Worm (Caenorhabditis elegans) whole organism, L3 larva: ENCODE data around the gene F59C12.4.

Source experiments
- R02D3.7 ChIP-seq: fragments of 150-350 bp; optimal IDR thresholded peaks from 2 replicates; lab custom pipeline; 2014; ENCODE audit warnings: missing biosample characterization, missing genetic modification characterization
- daf-12 ChIP-seq: fragments of 150-350 bp; optimal IDR thresholded peaks from 2 replicates; lab custom pipeline; 2014; ENCODE audit warnings: missing biosample characterization, missing genetic modification reagents, missing genetic modification characterization
- egl-27 ChIP-seq: sonication (generic microtip); optimal IDR thresholded peaks from 4 replicates; lab custom pipeline; 2017; ENCODE audit warnings: missing biosample characterization, missing genetic modification reagents, missing genetic modification characterization
- egl-5 ChIP-seq: fragments of 150-350 bp; optimal IDR thresholded peaks from 2 replicates; lab custom pipeline; 2017; ENCODE audit warnings: missing biosample characterization, missing genetic modification reagents, missing genetic modification characterization, inconsistent platforms
- elt-1 ChIP-seq: fragments of 150-350 bp; optimal IDR thresholded peaks from 2 replicates; lab custom pipeline; 2014; ENCODE audit warnings: missing biosample characterization, missing genetic modification characterization
- elt-2 ChIP-seq: sonication (generic microtip); optimal IDR thresholded peaks from 2 replicates; lab custom pipeline; 2016; ENCODE audit warnings: missing genetic modification reagents, mild to moderate bottlenecking, missing genetic modification characterization, missing compliant biosample characterization
- elt-3 ChIP-seq, 3 experiments: fragments of 150-350 bp in 1 of 3; sonication (generic microtip) in 2 of 3; optimal IDR thresholded peaks; 2 replicates in 2 of 3; 4 replicates in 1 of 3; lab custom pipeline; 2014 to 2017; ENCODE audit warnings: missing biosample characterization in 3 of 3, missing genetic modification characterization in 3 of 3
- fkh-10 ChIP-seq: sonication (generic microtip); optimal IDR thresholded peaks from 2 replicates; lab custom pipeline; 2017; ENCODE audit warnings: missing biosample characterization, missing genetic modification reagents, missing genetic modification characterization
- fkh-2 ChIP-seq: fragments of 150-350 bp; optimal IDR thresholded peaks from 2 replicates; lab custom pipeline; 2014; ENCODE audit warnings: missing biosample characterization, missing genetic modification reagents, missing genetic modification characterization
- fos-1 ChIP-seq: fragments of 150-350 bp; optimal IDR thresholded peaks from 2 replicates; lab custom pipeline; 2014; ENCODE audit warnings: missing biosample characterization, missing genetic modification characterization
- hmg-11 ChIP-seq: sonication (generic microtip); optimal IDR thresholded peaks from 2 replicates; lab custom pipeline; 2016; ENCODE audit warnings: missing genetic modification characterization, missing compliant biosample characterization
- jun-1 ChIP-seq: fragments of 150-350 bp; optimal IDR thresholded peaks from 2 replicates; lab custom pipeline; 2014; ENCODE audit warnings: missing biosample characterization, missing genetic modification reagents, missing genetic modification characterization
- lin-15B ChIP-seq: fragments of 150-350 bp; optimal IDR thresholded peaks from 2 replicates; lab custom pipeline; 2014; ENCODE audit warnings: missing biosample characterization, missing genetic modification characterization
- lin-39 ChIP-seq: fragments of 150-350 bp; optimal IDR thresholded peaks from 2 replicates; lab custom pipeline; 2018; ENCODE audit warnings: missing biosample characterization, missing genetic modification reagents, missing genetic modification characterization
- lsy-12 ChIP-seq: sonication (generic microtip); optimal IDR thresholded peaks from 2 replicates; lab custom pipeline; 2016; ENCODE audit warnings: mild to moderate bottlenecking, missing genetic modification characterization, missing compliant biosample characterization
- mml-1 ChIP-seq: fragments of 150-350 bp; sonication (generic microtip); optimal IDR thresholded peaks from 3 replicates; lab custom pipeline; 2014; ENCODE audit warnings: missing biosample characterization, missing genetic modification characterization
- nfya-1 ChIP-seq: sonication (generic microtip); optimal IDR thresholded peaks from 2 replicates; lab custom pipeline; 2017; ENCODE audit warnings: missing genetic modification characterization, mild to moderate bottlenecking, missing compliant biosample characterization, antibody characterized with exemption, moderate library complexity; ENCODE audit not compliant: insufficient read depth
- nhr-11 ChIP-seq: fragments of 150-350 bp; optimal IDR thresholded peaks from 2 replicates; lab custom pipeline; 2014; ENCODE audit warnings: missing biosample characterization, missing genetic modification characterization
- nhr-23 ChIP-seq: fragments of 150-350 bp; optimal IDR thresholded peaks from 2 replicates; lab custom pipeline; 2014; ENCODE audit warnings: missing biosample characterization, missing genetic modification reagents, missing genetic modification characterization
- nhr-237 ChIP-seq: fragments of 150-350 bp; optimal IDR thresholded peaks from 2 replicates; lab custom pipeline; 2014; ENCODE audit warnings: missing biosample characterization, missing genetic modification characterization
- nhr-25 ChIP-seq: sonication (generic microtip); optimal IDR thresholded peaks from 2 replicates; lab custom pipeline; 2017; ENCODE audit warnings: missing biosample characterization, missing genetic modification characterization
- nhr-43 ChIP-seq: sonication (generic microtip); optimal IDR thresholded peaks from 2 replicates; lab custom pipeline; 2016; ENCODE audit warnings: mild to moderate bottlenecking, missing genetic modification characterization, missing compliant biosample characterization; ENCODE audit not compliant: poor library complexity, severe bottlenecking
- nhr-67 ChIP-seq: fragments of 150-350 bp; optimal IDR thresholded peaks from 2 replicates; lab custom pipeline; 2014; ENCODE audit warnings: missing biosample characterization, missing genetic modification characterization
- nhr-76 ChIP-seq: fragments of 150-350 bp; sonication (generic microtip); optimal IDR thresholded peaks from 5 replicates; lab custom pipeline; 2014; ENCODE audit warnings: missing biosample characterization, missing genetic modification characterization
- pha-4 ChIP-seq: fragments of 150-350 bp; optimal IDR thresholded peaks from 2 replicates; lab custom pipeline; 2014; ENCODE audit warnings: missing biosample characterization, missing genetic modification reagents, missing genetic modification characterization
- sea-2 ChIP-seq: fragments of 150-350 bp; sonication (generic microtip); optimal IDR thresholded peaks from 4 replicates; lab custom pipeline; 2014; ENCODE audit warnings: missing biosample characterization, missing genetic modification reagents, missing genetic modification characterization
- snpc-4 ChIP-seq: fragments of 150-350 bp; optimal IDR thresholded peaks from 2 replicates; lab custom pipeline; 2014; ENCODE audit warnings: missing biosample characterization, missing genetic modification characterization
- unc-39 ChIP-seq: sonication (generic microtip); optimal IDR thresholded peaks from 4 replicates; lab custom pipeline; 2017; ENCODE audit warnings: missing biosample characterization, missing genetic modification characterization
- unc-62 ChIP-seq: fragments of 150-350 bp; sonication (generic microtip); optimal IDR thresholded peaks from 4 replicates; lab custom pipeline; 2014; ENCODE audit warnings: missing biosample characterization, missing genetic modification reagents, missing genetic modification characterization
- ztf-11 ChIP-seq: fragments of 150-350 bp; optimal IDR thresholded peaks from 2 replicates; lab custom pipeline; 2014; ENCODE audit warnings: missing biosample characterization, missing genetic modification characterization
- ztf-4 ChIP-seq: fragments of 150-350 bp; optimal IDR thresholded peaks from 2 replicates; lab custom pipeline; 2014; ENCODE audit warnings: missing biosample characterization, missing genetic modification characterization

Gene F59C12.4

ce11 chrX:16574303-16574702 lies 28.1 kb downstream of the F59C12.4 start:
- TF ChIP-seq mml-1 (tag; lab: Kevin White, UChicago) = no peak

- TF ChIP-seq lin-15B = no peak
- TF ChIP-seq egl-5 (tag; lab: Kevin White, UChicago) = no peak
- no peak for TF ChIP-seq lin-39 (tag; lab: Kevin White, UChicago)
- TF ChIP-seq elt-3 (tag; optimal IDR thresholded peaks at IDR 0.05; lab: Kevin White, UChicago) = no peak
- TF ChIP-seq nhr-67 = no peak
- no peak for TF ChIP-seq ztf-4 (tag; lab: Kevin White, UChicago)
- TF ChIP-seq sea-2 (GFP tag; lab: Kevin White, UChicago) = no peak
- no peak for TF ChIP-seq daf-12 (tag; lab: Kevin White, UChicago)
- TF ChIP-seq nhr-76 (tag; lab: Kevin White, UChicago) = no peak
- no peak for TF ChIP-seq R02D3.7 (tag; lab: Kevin White, UChicago)
- TF ChIP-seq unc-39 (tag; lab: Kevin White, UChicago) = no peak
- no peak for TF ChIP-seq ztf-11 (tag; lab: Kevin White, UChicago)
- TF ChIP-seq, all 47 proteins: peak for 0
Observed at ce11 chrX:16571877-16572276, 30.5 kb downstream of the F59C12.4 start.

- TF ChIP-seq lsy-12 (tag; lab: Kevin White, UChicago) (no peak), fkh-2 (no peak), snpc-4 (tag; lab: Kevin White, UChicago) (peak; percentile 93), nhr-23 (tag; lab: Kevin White, UChicago) (no peak)
Observed at ce11 chrX:16566358-16566757, 36.1 kb downstream of the F59C12.4 start.

ce11 chrX:16565781-16566180 lies 36.6 kb downstream of the F59C12.4 start:
- TF ChIP-seq jun-1 (tag; lab: Kevin White, UChicago) = no peak
- no peak for TF ChIP-seq daf-12 (tag; lab: Kevin White, UChicago)
- no peak for TF ChIP-seq sea-2 (GFP tag; lab: Kevin White, UChicago)
- TF ChIP-seq elt-1 (tag; lab: Kevin White, UChicago) = no peak
- peak; percentile 53 for TF ChIP-seq snpc-4 (tag; lab: Kevin White, UChicago)
- no peak for TF ChIP-seq nfya-1 (tag; lab: Kevin White, UChicago)

- TF ChIP-seq unc-62 (GFP tag; lab: Kevin White, UChicago) (no peak), snpc-4 (tag; lab: Kevin White, UChicago) (peak; percentile 88), fkh-10 (GFP tag; lab: Kevin White, UChicago) (peak; percentile 70)
- TF ChIP-seq, all 47 proteins: peak for 2
Observed at ce11 chrX:16564515-16565285, 37.7 kb downstream of the F59C12.4 start.

ce11 chrX:16560895-16561294 lies 41.5 kb downstream of the F59C12.4 start:
- TF ChIP-seq nhr-237 (tag; lab: Kevin White, UChicago) (no peak), nhr-25 (tag; lab: Kevin White, UChicago) (peak; percentile 40)

- TF ChIP-seq nhr-23 (tag; lab: Kevin White, UChicago) = peak; percentile 54
- TF ChIP-seq nhr-43 (tag; lab: Kevin White, UChicago) = peak; percentile 7
- no peak for TF ChIP-seq fos-1 (tag; lab: Kevin White, UChicago)
Observed at ce11 chrX:16559387-16559786, 43.0 kb downstream of the F59C12.4 start.

ce11 chrX:16558776-16559175 lies 43.6 kb downstream of the F59C12.4 start:
- TF ChIP-seq elt-2 (tag; lab: Kevin White, UChicago) (peak; percentile 19), nfya-1 (tag; lab: Kevin White, UChicago) (peak; percentile 14), nhr-25 (tag; lab: Kevin White, UChicago) (peak; percentile 48), hmg-11 (tag; lab: Kevin White, UChicago) (peak; percentile 1), pha-4 (tag; lab: Kevin White, UChicago) (peak; percentile 58), egl-27 (no peak), elt-3 (tag; optimal IDR thresholded peaks at IDR 0.05; lab: Kevin White, UChicago) (no peak), nhr-11 (tag; lab: Kevin White, UChicago) (no peak), lin-39 (tag; lab: Kevin White, UChicago) (no peak)
